Fruit fly (Drosophila melanogaster): ENCODE results near the gene Atg13.

DNA sequence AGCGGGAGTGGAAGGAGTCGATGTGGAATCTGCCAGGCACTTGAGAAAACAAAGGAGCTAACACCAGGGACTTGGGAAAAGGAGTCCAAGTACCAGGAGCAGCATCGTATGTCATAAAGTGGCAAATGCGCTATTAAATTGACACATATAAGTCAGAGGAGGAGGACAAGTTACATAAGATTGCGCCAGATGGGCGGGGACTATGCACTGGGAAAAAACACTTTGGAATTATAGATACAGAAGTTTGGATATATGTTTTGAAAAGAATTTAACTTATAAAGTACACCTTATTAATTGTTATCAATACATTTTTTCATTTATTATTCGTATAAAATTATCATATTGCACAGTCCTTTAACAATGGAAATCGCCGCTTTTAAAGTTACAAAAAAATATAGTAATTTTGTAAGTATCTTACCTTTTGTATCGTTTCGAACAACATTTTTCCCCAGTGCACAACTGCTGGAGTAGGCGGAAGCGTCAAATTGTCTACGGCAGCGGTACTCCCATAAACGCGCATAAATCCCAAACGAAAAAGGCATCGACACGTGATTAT, 13.5 kb upstream of the Atg13 start:
- TF ChIP-seq psq (optimal IDR thresholded peaks at IDR 0.05), result no peak
- no peak for TF ChIP-seq insv (optimal IDR thresholded peaks at IDR 0.05)
- no peak for TF ChIP-seq Myc (optimal IDR thresholded peaks at IDR 0.05)
- TF ChIP-seq Sin3A (optimal IDR thresholded peaks at IDR 0.05), result no peak
